Worm (Caenorhabditis elegans): ENCODE measurements around the gene ZK105.6.

DNA sequence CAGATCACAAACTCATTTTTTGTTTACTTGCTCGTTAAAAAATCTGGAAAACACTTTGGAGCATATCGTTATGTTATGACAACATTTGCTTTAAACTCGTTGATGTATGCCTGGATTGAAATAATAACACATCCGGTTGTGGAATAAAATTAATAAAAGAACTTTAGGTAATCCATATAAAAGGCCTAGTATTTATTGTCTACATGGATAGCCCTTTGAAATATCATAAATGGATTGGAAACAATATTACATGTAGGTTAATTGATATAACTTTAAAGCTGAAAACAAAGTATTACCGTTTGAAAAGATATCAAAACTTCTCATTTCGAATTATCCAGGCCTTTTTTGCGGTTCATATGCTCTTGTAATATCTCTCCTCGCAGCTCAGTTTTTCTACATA lies 33.2 kb downstream of the ZK105.6 start:
- TF ChIP-seq grh-1 (GFP tag; IDR thresholded peaks at IDR 0.05) (no peak), unc-62 (GFP tag; optimal IDR thresholded peaks at IDR 0.05) (no peak), unc-130 (tag; optimal IDR thresholded peaks at IDR 0.05) (no peak), lsy-2 (tag; optimal IDR thresholded peaks at IDR 0.05) (no peak), F16B12.6 (tag; optimal IDR thresholded peaks at IDR 0.05) (no peak), pqm-1 (tag; optimal IDR thresholded peaks at IDR 0.05) (no peak), jun-1 (tag; optimal IDR thresholded peaks at IDR 0.05) (no peak), tbx-2 (tag; optimal IDR thresholded peaks at IDR 0.05) (no peak), nhr-20 (tag; optimal IDR thresholded peaks at IDR 0.05) (no peak), ztf-11 (tag; optimal IDR thresholded peaks at IDR 0.05) (no peak), vab-15 (tag; optimal IDR thresholded peaks at IDR 0.05) (no peak), lir-3 (tag; optimal IDR thresholded peaks at IDR 0.05; ENCODE audit: poor library complexity) (no peak)

Measured in whole organism, L1 larva.